Worm (Caenorhabditis elegans) whole organism, mixed stage, embryonic: ENCODE measurements around the gene C06C3.10.

Experiments used
- M03D4.4 ChIP-seq: sonication (generic microtip); optimal IDR thresholded peaks from 2 replicates; lab custom pipeline; 2017; ENCODE audit warnings: mild to moderate bottlenecking, missing genetic modification characterization, missing compliant biosample characterization
- bed-3 ChIP-seq: fragments of 200-800 bp; sonication (Bioruptor generic); optimal IDR thresholded peaks from 3 replicates; lab custom pipeline; 2018; ENCODE audit warnings: mild to moderate bottlenecking, missing genetic modification characterization, moderate library complexity, missing compliant biosample characterization
- blmp-1 ChIP-seq: fragments of 150-350 bp; optimal IDR thresholded peaks from 2 replicates; lab custom pipeline; 2014; ENCODE audit warnings: missing biosample characterization, missing genetic modification characterization
- ceh-39 ChIP-seq: fragments of 150-350 bp; optimal IDR thresholded peaks from 2 replicates; lab custom pipeline; 2014; ENCODE audit warnings: missing biosample characterization, missing genetic modification characterization
- ceh-43 ChIP-seq: fragments of 200-800 bp; sonication (Bioruptor generic); optimal IDR thresholded peaks from 2 replicates; lab custom pipeline; 2018; ENCODE audit warnings: mild to moderate bottlenecking, missing genetic modification characterization, moderate library complexity, missing compliant biosample characterization
- ceh-83 ChIP-seq: fragments of 200-800 bp; sonication (Bioruptor generic); optimal IDR thresholded peaks from 2 replicates; lab custom pipeline; 2018; ENCODE audit warnings: mild to moderate bottlenecking, missing genetic modification characterization, missing compliant biosample characterization
- ces-1 ChIP-seq: fragments of 150-350 bp; optimal IDR thresholded peaks from 2 replicates; lab custom pipeline; 2014; ENCODE audit warnings: missing biosample characterization, missing genetic modification reagents, missing genetic modification characterization
- cnd-1 ChIP-seq: fragments of 200-800 bp; sonication (Bioruptor generic); optimal IDR thresholded peaks from 2 replicates; lab custom pipeline; 2018; ENCODE audit warnings: mild to moderate bottlenecking, missing genetic modification characterization, missing compliant biosample characterization
- drap-1 ChIP-seq: fragments of 200-800 bp; sonication (Bioruptor generic); optimal IDR thresholded peaks from 3 replicates; lab custom pipeline; 2018; ENCODE audit warnings: mild to moderate bottlenecking, missing genetic modification characterization, missing compliant biosample characterization
- elt-1 ChIP-seq: sonication (generic microtip); optimal IDR thresholded peaks from 2 replicates; lab custom pipeline; 2017; ENCODE audit warnings: missing genetic modification characterization, mild to moderate bottlenecking, missing compliant biosample characterization, antibody characterized with exemption, moderate library complexity, borderline replicate concordance; ENCODE audit not compliant: insufficient read depth
- elt-3 ChIP-seq: fragments of 150-350 bp; optimal IDR thresholded peaks from 2 replicates; lab custom pipeline; 2014; ENCODE audit warnings: missing biosample characterization, missing genetic modification characterization
- flh-1 ChIP-seq: fragments of 200-800 bp; sonication (Bioruptor generic); optimal IDR thresholded peaks from 2 replicates; lab custom pipeline; 2018; ENCODE audit warnings: mild to moderate bottlenecking, missing genetic modification characterization, moderate library complexity, missing compliant biosample characterization
- ham-2 ChIP-seq: fragments of 200-800 bp; sonication (Bioruptor generic); optimal IDR thresholded peaks from 2 replicates; lab custom pipeline; 2018; ENCODE audit warnings: mild to moderate bottlenecking, missing genetic modification characterization, missing compliant biosample characterization
- hlh-1 ChIP-seq: fragments of 150-350 bp; optimal IDR thresholded peaks from 2 replicates; lab custom pipeline; 2014; ENCODE audit warnings: missing biosample characterization, missing genetic modification reagents, missing genetic modification characterization
- lin-13 ChIP-seq: fragments of 150-350 bp; optimal IDR thresholded peaks from 2 replicates; lab custom pipeline; 2014; ENCODE audit warnings: missing biosample characterization, missing genetic modification characterization
- lin-32 ChIP-seq: fragments of 200-800 bp; sonication (Bioruptor generic); optimal IDR thresholded peaks from 2 replicates; lab custom pipeline; 2018; ENCODE audit warnings: mild to moderate bottlenecking, missing genetic modification characterization, missing compliant biosample characterization
- lsy-2 ChIP-seq: fragments of 150-350 bp; optimal IDR thresholded peaks from 2 replicates; lab custom pipeline; 2014; ENCODE audit warnings: missing biosample characterization, missing genetic modification characterization
- mab-5 ChIP-seq: fragments of 150-350 bp; optimal IDR thresholded peaks from 2 replicates; lab custom pipeline; 2014; ENCODE audit warnings: missing biosample characterization, missing genetic modification characterization
- mep-1 ChIP-seq: fragments of 150-350 bp; optimal IDR thresholded peaks from 2 replicates; lab custom pipeline; 2017; ENCODE audit warnings: missing biosample characterization, missing genetic modification reagents, missing genetic modification characterization, inconsistent platforms
- mls-2 ChIP-seq: sonication (generic microtip); optimal IDR thresholded peaks from 2 replicates; lab custom pipeline; 2016; ENCODE audit warnings: mild to moderate bottlenecking, missing genetic modification characterization, moderate library complexity, missing compliant biosample characterization
- nhr-12 ChIP-seq: fragments of 150-350 bp; optimal IDR thresholded peaks from 2 replicates; lab custom pipeline; 2014; ENCODE audit warnings: missing biosample characterization, missing genetic modification characterization
- nhr-2 ChIP-seq: fragments of 150-350 bp; optimal IDR thresholded peaks from 2 replicates; lab custom pipeline; 2014; ENCODE audit warnings: missing biosample characterization, missing genetic modification characterization
- nhr-237 ChIP-seq: fragments of 150-350 bp; optimal IDR thresholded peaks from 2 replicates; lab custom pipeline; 2014; ENCODE audit warnings: missing biosample characterization, missing genetic modification characterization
- nhr-28 ChIP-seq: fragments of 150-350 bp; optimal IDR thresholded peaks from 2 replicates; lab custom pipeline; 2014; ENCODE audit warnings: missing biosample characterization, missing genetic modification characterization
- nhr-76 ChIP-seq: sonication (generic microtip); optimal IDR thresholded peaks from 2 replicates; lab custom pipeline; 2017; ENCODE audit warnings: missing biosample characterization, missing genetic modification characterization
- pha-4 ChIP-seq: fragments of 150-350 bp; optimal IDR thresholded peaks from 2 replicates; lab custom pipeline; 2018; ENCODE audit warnings: missing biosample characterization, missing genetic modification reagents, missing genetic modification characterization
- sem-2 ChIP-seq: fragments of 200-800 bp; sonication (Bioruptor generic); optimal IDR thresholded peaks from 2 replicates; lab custom pipeline; 2018; ENCODE audit warnings: mild to moderate bottlenecking, missing genetic modification characterization, missing compliant biosample characterization
- snpc-4 ChIP-seq: fragments of 150-350 bp; optimal IDR thresholded peaks from 2 replicates; lab custom pipeline; 2014; ENCODE audit warnings: missing biosample characterization, missing genetic modification characterization
- sptf-1 ChIP-seq: sonication (generic microtip); optimal IDR thresholded peaks from 2 replicates; lab custom pipeline; 2017; ENCODE audit warnings: mild to moderate bottlenecking, missing genetic modification characterization, moderate library complexity, missing compliant biosample characterization
- tbx-8 ChIP-seq: fragments of 200-800 bp; sonication (Bioruptor generic); optimal IDR thresholded peaks from 2 replicates; lab custom pipeline; 2018; ENCODE audit warnings: mild to moderate bottlenecking, missing genetic modification characterization, moderate library complexity, missing compliant biosample characterization
- unc-120 ChIP-seq: sonication (generic microtip); optimal IDR thresholded peaks from 2 replicates; lab custom pipeline; 2017; ENCODE audit warnings: missing genetic modification characterization, missing compliant biosample characterization; ENCODE audit not compliant: poor library complexity, severe bottlenecking
- unc-39 ChIP-seq: fragments of 150-350 bp; optimal IDR thresholded peaks from 2 replicates; lab custom pipeline; 2014; ENCODE audit warnings: missing biosample characterization, missing genetic modification characterization
- unc-62 ChIP-seq: fragments of 150-350 bp; optimal IDR thresholded peaks from 2 replicates; lab custom pipeline; 2014; ENCODE audit warnings: missing biosample characterization, missing genetic modification reagents, missing genetic modification characterization
- zip-8 ChIP-seq: fragments of 150-350 bp; optimal IDR thresholded peaks from 2 replicates; lab custom pipeline; 2014; ENCODE audit warnings: missing biosample characterization, missing genetic modification characterization
- ztf-11 ChIP-seq: fragments of 150-350 bp; optimal IDR thresholded peaks from 2 replicates; lab custom pipeline; 2014; ENCODE audit warnings: missing biosample characterization, missing genetic modification characterization

The C06C3.10 gene

DNA sequence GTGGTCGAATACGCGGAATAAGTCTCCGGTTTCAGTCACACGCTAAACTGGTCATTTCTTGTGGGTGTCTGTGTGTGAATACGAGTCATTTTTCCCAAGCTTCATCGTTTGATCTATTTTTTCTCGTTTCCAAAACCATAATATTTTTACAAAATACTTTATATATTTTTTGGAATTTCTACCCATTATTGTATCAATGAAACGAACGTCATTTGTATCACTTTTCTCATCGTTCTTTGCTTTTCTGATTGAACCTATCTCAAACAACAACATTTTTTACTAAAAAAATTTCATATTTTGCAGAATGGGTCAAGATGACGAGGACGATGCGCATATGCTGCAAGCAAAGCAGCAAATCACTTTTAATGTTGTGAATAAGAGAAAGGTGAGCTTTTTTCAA lies 18.8 kb downstream of the C06C3.10 start, which contains the start of gene mel-11:
Gene mel-11, plus strand, starts transcription at position 301 of the 400 bp plus-strand sequence.
- TF ChIP-seq lsy-2 (tag; lab: Kevin White, UChicago) (no peak), sem-2 (no peak), elt-3 (tag; lab: Kevin White, UChicago) (no peak), nhr-28 (tag; lab: Kevin White, UChicago) (no peak), ceh-83 (GFP tag; lab: Kevin White, UChicago) (no peak), cnd-1 (tag; lab: Kevin White, UChicago) (no peak), blmp-1 (tag; lab: Kevin White, UChicago) (no peak), snpc-4 (no peak)

DNA sequence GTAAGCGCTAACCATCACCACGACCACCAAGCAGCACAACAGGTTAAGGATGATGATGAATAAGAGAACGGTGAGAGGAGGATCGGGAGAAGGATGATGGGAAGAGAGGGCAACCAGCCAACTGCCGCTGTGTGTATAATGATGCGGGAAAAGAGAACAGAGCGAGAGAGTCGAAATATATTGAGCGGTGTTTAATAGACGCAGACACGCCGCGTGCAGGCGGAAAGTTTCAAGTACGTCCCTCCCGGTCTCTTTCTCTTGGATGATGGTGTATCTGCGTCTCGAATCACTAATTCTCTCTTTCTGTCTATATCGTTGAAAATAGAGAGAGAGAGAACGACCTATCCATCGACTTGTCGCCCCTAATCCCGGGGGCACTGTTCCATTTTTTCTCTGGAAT lies 20.3 kb downstream of the C06C3.10 start:
- TF ChIP-seq ceh-39 (tag; lab: Kevin White, UChicago) (no peak), elt-3 (tag; lab: Kevin White, UChicago) (no peak), hlh-1 (tag; lab: Kevin White, UChicago) (peak; percentile 83), mep-1 (peak; percentile 9), bed-3 (GFP tag; lab: Kevin White, UChicago) (no peak), sem-2 (no peak), ham-2 (GFP tag; lab: Kevin White, UChicago) (peak; percentile 79), unc-39 (tag; lab: Kevin White, UChicago) (no peak), nhr-12 (tag; lab: Kevin White, UChicago) (no peak), unc-62 (peak; percentile 53), lsy-2 (tag; lab: Kevin White, UChicago) (peak; percentile 11), elt-1 (tag; lab: Kevin White, UChicago) (no peak), nhr-237 (tag; lab: Kevin White, UChicago) (peak; percentile 7), blmp-1 (tag; lab: Kevin White, UChicago) (no peak), ztf-11 (peak; percentile 59), tbx-8 (GFP tag; lab: Kevin White, UChicago) (no peak), ces-1 (GFP tag; lab: Kevin White, UChicago) (peak; percentile 57), nhr-2 (tag; lab: Kevin White, UChicago) (no peak), M03D4.4 (peak; percentile 1), nhr-76 (no peak), ceh-43 (GFP tag; lab: Kevin White, UChicago) (no peak), snpc-4 (no peak), lin-13 (tag; lab: Kevin White, UChicago) (peak; percentile 43), unc-120 (peak; percentile 16), sptf-1 (tag; lab: Kevin White, UChicago) (peak; percentile 33), zip-8 (tag; lab: Kevin White, UChicago) (no peak), pha-4 (peak; percentile 82), mab-5 (tag; lab: Kevin White, UChicago) (no peak), mls-2 (tag; lab: Kevin White, UChicago) (peak; percentile 54), nhr-28 (tag; lab: Kevin White, UChicago) (no peak), drap-1 (no peak), flh-1 (no peak), lin-32 (GFP tag; lab: Kevin White, UChicago) (no peak), cnd-1 (tag; lab: Kevin White, UChicago) (peak; percentile 26), ceh-83 (GFP tag; lab: Kevin White, UChicago) (no peak)

DNA sequence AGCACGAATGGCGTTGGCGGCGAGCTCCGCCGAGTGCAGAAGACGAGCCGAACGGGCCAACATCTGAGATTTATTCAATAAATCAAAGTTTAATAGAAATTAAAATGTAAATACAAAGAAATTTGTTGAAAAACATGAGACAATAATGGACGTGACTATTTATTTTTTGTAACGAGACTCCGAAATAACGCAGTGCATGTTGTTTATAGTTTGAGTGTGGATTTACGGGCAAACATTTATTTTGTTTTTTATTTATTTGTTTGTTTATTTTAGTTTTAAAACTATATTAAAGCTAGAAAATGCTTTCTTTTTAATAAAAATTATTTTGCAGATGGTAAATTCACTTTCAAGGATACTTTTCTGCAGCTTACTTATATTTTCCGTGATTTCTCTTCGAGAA lies 24.4 kb downstream of the C06C3.10 start, which contains the start of the genes sdhb-1 and cup-15:
Gene sdhb-1, minus strand, starts transcription at position 63 of the 400 bp plus-strand sequence.
Gene cup-15, plus strand, starts transcription at position 332 of the 400 bp plus-strand sequence.
- TF ChIP-seq unc-39 (tag; lab: Kevin White, UChicago) = no peak
- TF ChIP-seq unc-120 = no peak
- no peak for TF ChIP-seq ceh-39 (tag; lab: Kevin White, UChicago)
- TF ChIP-seq bed-3 (GFP tag; lab: Kevin White, UChicago) = no peak
- TF ChIP-seq nhr-28 (tag; lab: Kevin White, UChicago) = no peak
- no peak for TF ChIP-seq ceh-83 (GFP tag; lab: Kevin White, UChicago)
- no peak for TF ChIP-seq hlh-1 (tag; lab: Kevin White, UChicago)
- no peak for TF ChIP-seq pha-4

DNA sequence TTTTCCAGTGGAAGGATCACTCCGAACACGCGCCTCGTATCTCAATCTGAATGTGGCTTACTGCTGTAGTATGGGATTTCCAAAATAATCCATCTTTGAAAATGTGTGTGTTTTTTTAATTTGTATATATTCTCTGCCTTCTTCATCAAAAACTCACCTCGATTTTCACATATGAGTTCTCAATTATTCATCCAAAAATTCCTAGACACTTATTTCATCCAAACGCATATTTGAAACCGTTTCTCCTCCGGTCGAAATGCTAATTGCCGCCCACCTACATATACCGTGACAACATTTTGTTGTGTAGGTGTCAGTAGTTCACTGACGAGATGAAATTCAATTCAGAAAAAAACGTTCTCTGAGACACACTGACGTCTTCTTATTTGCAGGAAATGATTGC lies 29.6 kb downstream of the C06C3.10 start:
- TF ChIP-seq unc-62 (no peak), unc-120 (no peak), drap-1 (no peak)
